Fruit fly (Drosophila melanogaster) whole organism, embryonic: ENCODE measurements around the gene Aps.

Source experiments
- Asciz ChIP-seq: fragments of 200-800 bp; sonication (Bioruptor generic); optimal IDR thresholded peaks from 2 replicates; lab custom pipeline; 2017; ENCODE audit warnings: missing biosample characterization, mild to moderate bottlenecking, missing genetic modification characterization, missing genetic modification reagents
- Blimp-1 ChIP-seq: fragments of 200-800 bp; sonication (Bioruptor generic); optimal IDR thresholded peaks from 3 replicates; lab custom pipeline; 2018; ENCODE audit warnings: missing biosample characterization, missing genetic modification characterization, mild to moderate bottlenecking, moderate library complexity, missing genetic modification reagents
- BtbVII ChIP-seq: fragments of 200-800 bp; sonication (Bioruptor generic); optimal IDR thresholded peaks from 3 replicates; lab custom pipeline; 2017; ENCODE audit warnings: missing biosample characterization, mild to moderate bottlenecking, missing genetic modification characterization
- CG10147 ChIP-seq: fragments of 200-800 bp; sonication (Bioruptor generic); optimal IDR thresholded peaks from 2 replicates; lab custom pipeline; 2019; ENCODE audit warnings: missing biosample characterization, mild to moderate bottlenecking, missing genetic modification characterization, moderate library complexity
- CG10543 ChIP-seq: fragments of 200-800 bp; sonication (Bioruptor generic); optimal IDR thresholded peaks from 3 replicates; lab custom pipeline; 2017; ENCODE audit warnings: missing biosample characterization, mild to moderate bottlenecking, missing genetic modification characterization, moderate library complexity
- CG11093 ChIP-seq: fragments of 200-800 bp; sonication (Bioruptor generic); IDR thresholded peaks from 3 replicates; pipeline ENCODE4 v1.3.6; 2022; ENCODE audit warnings: missing biosample characterization, missing genetic modification characterization
- CG11504 ChIP-seq: fragments of 200-800 bp; sonication (Bioruptor generic); optimal IDR thresholded peaks from 3 replicates; lab custom pipeline; 2019; ENCODE audit warnings: missing biosample characterization, mild to moderate bottlenecking, missing genetic modification characterization, moderate library complexity
- CG12299 ChIP-seq: fragments of 200-800 bp; sonication (Bioruptor generic); optimal IDR thresholded peaks from 2 replicates; lab custom pipeline; 2018; ENCODE audit warnings: missing biosample characterization, mild to moderate bottlenecking, missing genetic modification characterization
- CG1603 ChIP-seq: fragments of 200-800 bp; sonication (Bioruptor generic); optimal IDR thresholded peaks from 2 replicates; lab custom pipeline; 2019; ENCODE audit warnings: missing biosample characterization, mild to moderate bottlenecking, missing genetic modification characterization, moderate library complexity
- CG16863 ChIP-seq: fragments of 200-800 bp; sonication (Bioruptor generic); optimal IDR thresholded peaks from 3 replicates; lab custom pipeline; 2016; ENCODE audit warnings: missing biosample characterization, missing genetic modification characterization
- CG17359 ChIP-seq: fragments of 200-800 bp; sonication (Bioruptor generic); optimal IDR thresholded peaks from 3 replicates; lab custom pipeline; 2018; ENCODE audit warnings: missing biosample characterization, mild to moderate bottlenecking, missing genetic modification characterization, moderate library complexity
- CG18764 ChIP-seq: fragments of 200-800 bp; sonication (Bioruptor generic); optimal IDR thresholded peaks from 3 replicates; lab custom pipeline; 2016; ENCODE audit warnings: missing biosample characterization, missing genetic modification characterization
- CG2712 ChIP-seq: fragments of 200-800 bp; optimal IDR thresholded peaks from 3 replicates; lab custom pipeline; 2019; ENCODE audit warnings: missing biosample characterization, mild to moderate bottlenecking, missing genetic modification characterization, moderate library complexity
- CG30431 ChIP-seq: fragments of 200-800 bp; sonication (Bioruptor generic); optimal IDR thresholded peaks from 2 replicates; lab custom pipeline; 2017; ENCODE audit warnings: missing biosample characterization, missing genetic modification characterization
- CG3847 ChIP-seq: fragments of 200-800 bp; sonication (Bioruptor generic); IDR thresholded peaks from 2 replicates; pipeline ENCODE4 v1.3.6; 2022; ENCODE audit warnings: missing biosample characterization, missing genetic modification characterization
- CG4360 ChIP-seq: fragments of 200-800 bp; sonication (Bioruptor generic); IDR thresholded peaks from 2 replicates; pipeline ENCODE4 v1.3.6; 2022; ENCODE audit warnings: missing biosample characterization, missing genetic modification characterization
- CG4707 ChIP-seq: fragments of 200-800 bp; sonication (Bioruptor generic); optimal IDR thresholded peaks from 2 replicates; lab custom pipeline; 2018; ENCODE audit warnings: missing biosample characterization, mild to moderate bottlenecking, missing genetic modification characterization, moderate library complexity
- CG4730 ChIP-seq: fragments of 200-800 bp; sonication (Bioruptor generic); IDR thresholded peaks from 2 replicates; pipeline ENCODE4 v1.3.6; 2022; ENCODE audit warnings: missing biosample characterization, missing genetic modification characterization
- CG6791 ChIP-seq: fragments of 200-800 bp; sonication (Bioruptor generic); IDR thresholded peaks from 3 replicates; pipeline ENCODE4 v1.3.6; 2022; ENCODE audit warnings: missing biosample characterization, missing genetic modification characterization; ENCODE audit not compliant: partially characterized antibody
- CG7745 ChIP-seq: fragments of 200-800 bp; sonication (Bioruptor generic); optimal IDR thresholded peaks from 2 replicates; lab custom pipeline; 2018; ENCODE audit warnings: missing biosample characterization, mild to moderate bottlenecking, missing genetic modification characterization, moderate library complexity
- CG8478 ChIP-seq: fragments of >200 bp; optimal IDR thresholded peaks from 2 replicates; lab custom pipeline; 2018
- Deaf1 ChIP-seq: fragments of 200-800 bp; optimal IDR thresholded peaks from 3 replicates; lab custom pipeline; 2019; ENCODE audit warnings: missing biosample characterization, mild to moderate bottlenecking, missing genetic modification characterization, moderate library complexity
- Dek ChIP-seq: fragments of 200-800 bp; sonication (Bioruptor generic); optimal IDR thresholded peaks from 3 replicates; lab custom pipeline; 2019; ENCODE audit warnings: missing biosample characterization, mild to moderate bottlenecking, missing genetic modification characterization, moderate library complexity
- Dip3 ChIP-seq: fragments of 200-800 bp; sonication (Bioruptor generic); optimal IDR thresholded peaks from 3 replicates; lab custom pipeline; 2016; ENCODE audit warnings: missing biosample characterization, missing genetic modification characterization
- Drgx ChIP-seq: fragments of 200-800 bp; sonication (Bioruptor generic); IDR thresholded peaks from 2 replicates; pipeline ENCODE4 v1.3.6; 2022; ENCODE audit warnings: missing biosample characterization, missing genetic modification characterization
- E2f1 ChIP-seq: fragments of 200-800 bp; sonication (Bioruptor generic); IDR thresholded peaks from 2 replicates; pipeline ENCODE4 v1.3.6; 2022; ENCODE audit warnings: missing biosample characterization, missing genetic modification characterization
- HLH4C ChIP-seq: fragments of 200-800 bp; sonication (Bioruptor generic); IDR thresholded peaks from 3 replicates; pipeline ENCODE4 v1.3.6; 2022; ENCODE audit warnings: missing biosample characterization, missing genetic modification characterization; ENCODE audit not compliant: partially characterized antibody
- Hand ChIP-seq: fragments of 200-800 bp; sonication (Bioruptor generic); optimal IDR thresholded peaks from 2 replicates; lab custom pipeline; 2017; ENCODE audit warnings: mild to moderate bottlenecking, missing biosample characterization, missing genetic modification reagents, missing genetic modification characterization
- Jarid2 ChIP-seq: fragments of 200-800 bp; sonication (Bioruptor generic); optimal IDR thresholded peaks from 3 replicates; lab custom pipeline; 2017; ENCODE audit warnings: mild to moderate bottlenecking, missing biosample characterization, missing genetic modification reagents, missing genetic modification characterization
- Meics ChIP-seq: fragments of 200-800 bp; sonication (Bioruptor generic); optimal IDR thresholded peaks from 2 replicates; lab custom pipeline; 2017; ENCODE audit warnings: missing biosample characterization, mild to moderate bottlenecking, missing genetic modification characterization
- Mes4 ChIP-seq: fragments of 200-800 bp; sonication (Bioruptor generic); optimal IDR thresholded peaks from 2 replicates; lab custom pipeline; 2016; ENCODE audit warnings: missing biosample characterization, missing genetic modification characterization
- Mrtf ChIP-seq: fragments of 200-800 bp; sonication (Bioruptor generic); IDR thresholded peaks from 3 replicates; pipeline ENCODE4 v1.3.6; 2022; ENCODE audit warnings: missing biosample characterization, missing genetic modification characterization
- NK7.1 ChIP-seq: fragments of 200-800 bp; sonication (Bioruptor generic); optimal IDR thresholded peaks from 3 replicates; lab custom pipeline; 2016; ENCODE audit warnings: missing biosample characterization, missing genetic modification characterization
- Trl ChIP-seq, 3 experiments: fragments of >200 bp in 2 of 3; fragments of 200-800 bp in 1 of 3; sonication (Bioruptor generic) in 1 of 3; optimal IDR thresholded peaks; 2 replicates in 1 of 3; 3 replicates in 2 of 3; lab custom pipeline; 2016 to 2017; ENCODE audit warnings: missing biosample characterization in 1 of 3, missing genetic modification characterization in 1 of 3
- ab ChIP-seq: fragments of 200-800 bp; sonication (Bioruptor generic); optimal IDR thresholded peaks from 2 replicates; lab custom pipeline; 2016; ENCODE audit warnings: missing biosample characterization, missing genetic modification characterization
- ap ChIP-seq: fragments of 200-800 bp; sonication (Bioruptor generic); IDR thresholded peaks from 2 replicates; pipeline ENCODE4 v1.3.6; 2022; ENCODE audit warnings: missing biosample characterization, missing genetic modification characterization
- bsh ChIP-seq, 2 experiments: fragments of 200-800 bp; sonication (Bioruptor generic); optimal IDR thresholded peaks; 2 replicates each; lab custom pipeline; 2017 to 2018; ENCODE audit warnings: mild to moderate bottlenecking in 2 of 2, missing biosample characterization in 2 of 2, missing genetic modification characterization in 2 of 2, moderate library complexity in 1 of 2
- cad ChIP-seq: fragments of >200 bp; optimal IDR thresholded peaks from 2 replicates; lab custom pipeline; 2017; ENCODE audit warnings: missing biosample characterization, missing genetic modification characterization
- caup ChIP-seq: fragments of 200-800 bp; sonication (Bioruptor generic); optimal IDR thresholded peaks from 3 replicates; lab custom pipeline; 2017; ENCODE audit warnings: missing biosample characterization, mild to moderate bottlenecking, missing genetic modification characterization, moderate library complexity; ENCODE audit not compliant: severe bottlenecking
- dysf ChIP-seq: fragments of 200-800 bp; sonication (Bioruptor generic); IDR thresholded peaks from 3 replicates; pipeline ENCODE4 v1.3.6; 2022; ENCODE audit warnings: missing biosample characterization, missing genetic modification characterization
- h ChIP-seq: fragments of >200 bp; optimal IDR thresholded peaks from 2 replicates; lab custom pipeline; 2017
- inv ChIP-seq: fragments of 200-800 bp; sonication (Bioruptor generic); IDR thresholded peaks from 2 replicates; pipeline ENCODE4 v1.3.6; 2022; ENCODE audit warnings: missing biosample characterization, missing genetic modification characterization; ENCODE audit not compliant: partially characterized antibody
- nau ChIP-seq: fragments of 200-800 bp; sonication (Bioruptor generic); optimal IDR thresholded peaks from 3 replicates; lab custom pipeline; 2017; ENCODE audit warnings: missing biosample characterization, mild to moderate bottlenecking, missing genetic modification characterization, missing genetic modification reagents
- nerfin-2 ChIP-seq: fragments of 200-800 bp; sonication (Bioruptor generic); IDR thresholded peaks from 2 replicates; pipeline ENCODE4 v1.3.6; 2022; ENCODE audit warnings: missing biosample characterization, missing genetic modification characterization; ENCODE audit not compliant: partially characterized antibody
- odd ChIP-seq: fragments of 200-800 bp; sonication (Bioruptor generic); optimal IDR thresholded peaks from 2 replicates; lab custom pipeline; 2017; ENCODE audit warnings: missing biosample characterization, mild to moderate bottlenecking, missing genetic modification characterization
- scrt ChIP-seq: fragments of 200-800 bp; sonication (Bioruptor generic); optimal IDR thresholded peaks from 2 replicates; lab custom pipeline; 2018; ENCODE audit warnings: missing biosample characterization, mild to moderate bottlenecking, missing genetic modification characterization, moderate library complexity
- sens ChIP-seq: fragments of 200-800 bp; sonication (Bioruptor generic); peaks from one replicate; lab custom pipeline; 2016; ENCODE audit warnings: missing biosample characterization, missing genetic modification characterization
- shn ChIP-seq: fragments of 200-800 bp; sonication (Bioruptor generic); optimal IDR thresholded peaks from 3 replicates; lab custom pipeline; 2016; ENCODE audit warnings: missing biosample characterization, missing genetic modification characterization
- sima ChIP-seq: fragments of 200-800 bp; sonication (Bioruptor generic); optimal IDR thresholded peaks from 2 replicates; lab custom pipeline; 2016; ENCODE audit warnings: missing biosample characterization, missing genetic modification characterization
- tll ChIP-seq, 2 experiments: fragments of 200-800 bp in 1 of 2; fragments of >200 bp in 1 of 2; sonication (Bioruptor generic) in 1 of 2; optimal IDR thresholded peaks; 2 replicates each; lab custom pipeline; 2017 to 2019; ENCODE audit warnings: missing biosample characterization in 2 of 2, missing genetic modification characterization in 2 of 2, mild to moderate bottlenecking in 1 of 2, moderate library complexity in 1 of 2
- vvl ChIP-seq: fragments of 200-800 bp; sonication (Bioruptor generic); IDR thresholded peaks from 2 replicates; pipeline ENCODE4 v1.3.6; 2022; ENCODE audit warnings: missing biosample characterization, missing genetic modification characterization
- zfh2 ChIP-seq: fragments of 200-800 bp; sonication (Bioruptor generic); optimal IDR thresholded peaks from 2 replicates; lab custom pipeline; 2016; ENCODE audit warnings: missing biosample characterization, missing genetic modification characterization

Aps gene

dm6 chr3L:10903449-10903848 is 4.5 kb upstream of the Aps start:
- TF ChIP-seq Blimp-1 (GFP tag; lab: Kevin White, UChicago) (no peak), CG4360 (GFP tag; lab: Robert Waterston, UW) (no peak), CG4730 (no peak), CG7745 (no peak), bsh (GFP tag; optimal IDR thresholded peaks at IDR 0.05; lab: Kevin White, UChicago) (peak in 1 of 2 experiments; percentile 1), E2f1 (GFP tag; lab: Robert Waterston, UW) (no peak), CG11504 (tag; lab: Kevin White, UChicago) (peak; percentile 8), sima (GFP tag; lab: Kevin White, UChicago) (no peak), BtbVII (GFP tag; lab: Kevin White, UChicago) (no peak), CG4707 (no peak), h (lab: Kevin White, UChicago) (no peak), cad (no peak), Asciz (no peak), nau (no peak), sens (peak; percentile 57), CG12299 (tag; lab: Kevin White, UChicago) (no peak), ap (GFP tag; lab: Robert Waterston, UW) (no peak), CG17359 (tag; lab: Kevin White, UChicago) (no peak), CG11093 (GFP tag; lab: Robert Waterston, UW) (no peak), HLH4C (GFP tag; lab: Robert Waterston, UW) (no peak), Hand (GFP tag; lab: Kevin White, UChicago) (no peak), zfh2 (no peak), vvl (GFP tag; lab: Robert Waterston, UW) (no peak), CG16863 (GFP tag; lab: Kevin White, UChicago) (no peak), CG18764 (no peak), dysf (no peak), caup (GFP tag; lab: Kevin White, UChicago) (no peak), Dek (no peak), ab (GFP tag; lab: Kevin White, UChicago) (no peak), Jarid2 (GFP tag; lab: Kevin White, UChicago) (no peak), Drgx (GFP tag; lab: Robert Waterston, UW) (peak; percentile 45; the same call in 1 of the 2 replicates), shn (GFP tag; lab: Kevin White, UChicago) (no peak), CG2712 (tag; lab: Kevin White, UChicago) (peak; percentile 8), Mrtf (GFP tag; lab: Robert Waterston, UW) (no peak), odd (GFP tag; lab: Kevin White, UChicago) (no peak)
- TF ChIP-seq, all 482 proteins: peak for 5

DNA sequence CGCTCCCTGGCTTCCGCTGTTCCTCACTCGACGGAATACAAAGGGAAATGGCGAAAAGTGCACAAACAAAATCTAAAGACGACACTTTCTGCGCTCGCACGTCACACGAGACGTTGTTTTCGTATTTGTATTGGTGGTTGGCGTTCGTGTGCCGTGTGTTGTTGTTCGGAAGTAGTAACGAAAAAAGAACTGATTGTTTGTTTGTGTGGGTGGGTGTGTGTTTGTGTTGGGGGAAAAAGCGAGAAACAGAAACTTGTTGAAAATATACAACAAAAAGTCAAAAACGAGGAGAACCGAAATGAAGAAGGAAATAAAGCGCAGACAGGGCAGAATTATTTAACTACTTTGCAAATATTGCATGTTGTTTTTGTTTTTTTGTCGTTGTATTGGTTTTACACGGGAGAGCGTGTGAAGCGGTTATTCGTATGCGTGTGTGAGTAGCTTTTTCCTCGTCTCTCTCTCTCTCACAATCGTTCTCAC is 627 bp downstream of the Aps start:
- TF ChIP-seq CG30431 (GFP tag; lab: Kevin White, UChicago) (no peak), Mes4 (GFP tag; lab: Kevin White, UChicago) (no peak), CG1603 (tag; lab: Kevin White, UChicago) (no peak), CG10147 (GFP tag; lab: Kevin White, UChicago) (peak; percentile 20), Deaf1 (tag; lab: Kevin White, UChicago) (peak; percentile 89), inv (GFP tag; lab: Robert Waterston, UW) (no peak), CG6791 (GFP tag; lab: Robert Waterston, UW) (no peak), Dip3 (GFP tag; lab: Kevin White, UChicago) (no peak), nerfin-2 (GFP tag; lab: Robert Waterston, UW) (no peak), Trl (optimal IDR thresholded peaks at IDR 0.05; lab: Kevin White, UChicago) (peak; percentile 47 to 83), Trl (GFP tag; optimal IDR thresholded peaks at IDR 0.05; lab: Kevin White, UChicago) (no peak), Meics (GFP tag; lab: Kevin White, UChicago) (peak; percentile 29), NK7.1 (no peak), tll (GFP tag; optimal IDR thresholded peaks at IDR 0.05; lab: Kevin White, UChicago) (no peak), CG10543 (GFP tag; lab: Kevin White, UChicago) (peak; percentile 20), CG3847 (GFP tag; lab: Robert Waterston, UW) (no peak), CG8478 (peak; percentile 83), scrt (GFP tag; lab: Kevin White, UChicago) (peak; percentile 62), CG4360 (GFP tag; lab: Robert Waterston, UW) (peak; percentile 57)
